Worm (Caenorhabditis elegans): ENCODE data around the gene F02C9.2.

The F02C9.2 gene

ce11 chrV:3112198-3112597, 21.3 kb upstream of the F02C9.2 start:
- TF ChIP-seq cog-1 (tag; optimal IDR thresholded peaks at IDR 0.05) = no peak
- no peak for TF ChIP-seq ztf-29 (GFP tag; IDR thresholded peaks at IDR 0.05)
- TF ChIP-seq klf-2 (GFP tag; conservative IDR thresholded peaks at IDR 0.05) = no peak
- no peak for TF ChIP-seq flt-1 (GFP tag; IDR thresholded peaks at IDR 0.05)
- TF ChIP-seq ref-1 (GFP tag; conservative IDR thresholded peaks at IDR 0.05) = no peak
- no peak for TF ChIP-seq med-1 (GFP tag; optimal IDR thresholded peaks at IDR 0.05; ENCODE audit: insufficient read depth)
- no peak for TF ChIP-seq tab-1 (GFP tag; IDR thresholded peaks at IDR 0.05)
- no peak for TF ChIP-seq T22C8.4 (GFP tag; IDR thresholded peaks at IDR 0.05)
- no peak for TF ChIP-seq ztf-23 (GFP tag; IDR thresholded peaks at IDR 0.05)

ce11 chrV:3113751-3114150, 19.8 kb upstream of the F02C9.2 start, which contains the start of gene Y73C8C.8:
TSS of gene Y73C8C.8 (minus strand) at chrV:3113851.
- TF ChIP-seq ztf-29 (GFP tag; IDR thresholded peaks at IDR 0.05) = no peak

- TF ChIP-seq klf-2 (GFP tag; conservative IDR thresholded peaks at IDR 0.05) = no peak
- no peak for TF ChIP-seq med-1 (GFP tag; optimal IDR thresholded peaks at IDR 0.05; ENCODE audit: insufficient read depth)
- no peak for TF ChIP-seq tab-1 (GFP tag; IDR thresholded peaks at IDR 0.05)
- no peak for TF ChIP-seq cog-1 (tag; optimal IDR thresholded peaks at IDR 0.05)
- TF ChIP-seq ref-1 (GFP tag; conservative IDR thresholded peaks at IDR 0.05) = no peak
- no peak for TF ChIP-seq ztf-23 (GFP tag; IDR thresholded peaks at IDR 0.05)
Observed at ce11 chrV:3114973-3115372, 18.5 kb upstream of the F02C9.2 start, which contains the start of gene Y73C8C.3. TSS of gene Y73C8C.3 (plus strand) at chrV:3115273.

- TF ChIP-seq ztf-29 (GFP tag; IDR thresholded peaks at IDR 0.05) (no peak), klf-2 (GFP tag; conservative IDR thresholded peaks at IDR 0.05) (no peak), T22C8.4 (GFP tag; IDR thresholded peaks at IDR 0.05) (no peak)
Observed at ce11 chrV:3118167-3118566, 15.3 kb upstream of the F02C9.2 start, which contains the start of gene clec-210. TSS of gene clec-210 (plus strand) at chrV:3118377.

- TF ChIP-seq tab-1 (GFP tag; IDR thresholded peaks at IDR 0.05) = no peak
- TF ChIP-seq ztf-29 (GFP tag; IDR thresholded peaks at IDR 0.05) = no peak
- no peak for TF ChIP-seq flt-1 (GFP tag; IDR thresholded peaks at IDR 0.05)
- no peak for TF ChIP-seq ztf-23 (GFP tag; IDR thresholded peaks at IDR 0.05)
- TF ChIP-seq cog-1 (tag; optimal IDR thresholded peaks at IDR 0.05) = no peak
- TF ChIP-seq med-1 (GFP tag; optimal IDR thresholded peaks at IDR 0.05; ENCODE audit: insufficient read depth) = no peak
- no peak for TF ChIP-seq ref-1 (GFP tag; conservative IDR thresholded peaks at IDR 0.05)
- no peak for TF ChIP-seq T22C8.4 (GFP tag; IDR thresholded peaks at IDR 0.05)
- no peak for TF ChIP-seq klf-2 (GFP tag; conservative IDR thresholded peaks at IDR 0.05)
Observed at ce11 chrV:3119185-3119584, 14.3 kb upstream of the F02C9.2 start.

- TF ChIP-seq cog-1 (tag; optimal IDR thresholded peaks at IDR 0.05) = no peak
- TF ChIP-seq tab-1 (GFP tag; IDR thresholded peaks at IDR 0.05) = no peak
- no peak for TF ChIP-seq ztf-29 (GFP tag; IDR thresholded peaks at IDR 0.05)
- no peak for TF ChIP-seq ztf-23 (GFP tag; IDR thresholded peaks at IDR 0.05)
- TF ChIP-seq med-1 (GFP tag; optimal IDR thresholded peaks at IDR 0.05; ENCODE audit: insufficient read depth) = no peak
- no peak for TF ChIP-seq T22C8.4 (GFP tag; IDR thresholded peaks at IDR 0.05)
- TF ChIP-seq klf-2 (GFP tag; conservative IDR thresholded peaks at IDR 0.05) = no peak
- TF ChIP-seq ref-1 (GFP tag; conservative IDR thresholded peaks at IDR 0.05) = no peak
- no peak for TF ChIP-seq flt-1 (GFP tag; IDR thresholded peaks at IDR 0.05)
Observed at ce11 chrV:3121743-3122142, 11.8 kb upstream of the F02C9.2 start, which contains the start of gene srt-56. TSS of gene srt-56 (minus strand) at chrV:3121843.

- no peak for TF ChIP-seq ref-1 (GFP tag; conservative IDR thresholded peaks at IDR 0.05)
- TF ChIP-seq med-1 (GFP tag; optimal IDR thresholded peaks at IDR 0.05; ENCODE audit: insufficient read depth) = no peak
- TF ChIP-seq ztf-29 (GFP tag; IDR thresholded peaks at IDR 0.05) = no peak
- no peak for TF ChIP-seq ztf-23 (GFP tag; IDR thresholded peaks at IDR 0.05)
- no peak for TF ChIP-seq tab-1 (GFP tag; IDR thresholded peaks at IDR 0.05)
- no peak for TF ChIP-seq klf-2 (GFP tag; conservative IDR thresholded peaks at IDR 0.05)
- no peak for TF ChIP-seq cog-1 (tag; optimal IDR thresholded peaks at IDR 0.05)
- TF ChIP-seq T22C8.4 (GFP tag; IDR thresholded peaks at IDR 0.05) = no peak
- no peak for TF ChIP-seq flt-1 (GFP tag; IDR thresholded peaks at IDR 0.05)
Observed at ce11 chrV:3122403-3122802, 11.1 kb upstream of the F02C9.2 start.

ce11 chrV:3124912-3125311, 8.6 kb upstream of the F02C9.2 start, which contains the start of gene Y73C8C.12:
TSS of gene Y73C8C.12 (plus strand) at chrV:3125212.
- TF ChIP-seq flt-1 (GFP tag; IDR thresholded peaks at IDR 0.05) (no peak), tab-1 (GFP tag; IDR thresholded peaks at IDR 0.05) (no peak), ztf-23 (GFP tag; IDR thresholded peaks at IDR 0.05) (no peak), med-1 (GFP tag; optimal IDR thresholded peaks at IDR 0.05; ENCODE audit: insufficient read depth) (no peak), cog-1 (tag; optimal IDR thresholded peaks at IDR 0.05) (no peak), ztf-29 (GFP tag; IDR thresholded peaks at IDR 0.05) (no peak), ref-1 (GFP tag; conservative IDR thresholded peaks at IDR 0.05) (no peak), T22C8.4 (GFP tag; IDR thresholded peaks at IDR 0.05) (no peak), klf-2 (GFP tag; conservative IDR thresholded peaks at IDR 0.05) (no peak)

- TF ChIP-seq ztf-29 (GFP tag; IDR thresholded peaks at IDR 0.05) = no peak
- TF ChIP-seq tab-1 (GFP tag; IDR thresholded peaks at IDR 0.05) = no peak
- no peak for TF ChIP-seq cog-1 (tag; optimal IDR thresholded peaks at IDR 0.05)
- TF ChIP-seq flt-1 (GFP tag; IDR thresholded peaks at IDR 0.05) = no peak
- TF ChIP-seq med-1 (GFP tag; optimal IDR thresholded peaks at IDR 0.05; ENCODE audit: insufficient read depth) = no peak
- no peak for TF ChIP-seq ref-1 (GFP tag; conservative IDR thresholded peaks at IDR 0.05)
- no peak for TF ChIP-seq T22C8.4 (GFP tag; IDR thresholded peaks at IDR 0.05)
- TF ChIP-seq ztf-23 (GFP tag; IDR thresholded peaks at IDR 0.05) = no peak
- no peak for TF ChIP-seq klf-2 (GFP tag; conservative IDR thresholded peaks at IDR 0.05)
Observed at ce11 chrV:3127670-3128069, 5.8 kb upstream of the F02C9.2 start, which contains the start of gene Y73C8C.10. TSS of gene Y73C8C.10 (minus strand) at chrV:3127770.

- TF ChIP-seq cog-1 (tag; optimal IDR thresholded peaks at IDR 0.05) (no peak), med-1 (GFP tag; optimal IDR thresholded peaks at IDR 0.05; ENCODE audit: insufficient read depth) (no peak), ztf-23 (GFP tag; IDR thresholded peaks at IDR 0.05) (no peak), klf-2 (GFP tag; conservative IDR thresholded peaks at IDR 0.05) (no peak)
Observed at ce11 chrV:3128803-3129202, 4.7 kb upstream of the F02C9.2 start, which contains the start of gene tat-6. TSS of gene tat-6 (plus strand) at chrV:3129103.
